Worm (Caenorhabditis elegans) whole organism, early embryonic: ENCODE data around the gene ifc-1.

Source experiments
- B0310.2 ChIP-seq: sonication (generic microtip); optimal IDR thresholded peaks from 2 replicates; lab custom pipeline; 2016; ENCODE audit warnings: mild to moderate bottlenecking, missing genetic modification characterization, missing compliant biosample characterization
- F13C5.2 ChIP-seq: sonication (generic microtip); optimal IDR thresholded peaks from 2 replicates; lab custom pipeline; 2017; ENCODE audit warnings: mild to moderate bottlenecking, missing genetic modification characterization, inconsistent platforms, missing compliant biosample characterization
- aly-1 ChIP-seq: sonication (generic microtip); optimal IDR thresholded peaks from 2 replicates; lab custom pipeline; 2016; ENCODE audit warnings: missing genetic modification characterization, missing compliant biosample characterization
- ama-1 ChIP-seq: fragments of 150-350 bp; optimal IDR thresholded peaks from 2 replicates; lab custom pipeline; 2014
- ceh-13 ChIP-seq: fragments of 200-800 bp; sonication (Bioruptor generic); optimal IDR thresholded peaks from 2 replicates; lab custom pipeline; 2018; ENCODE audit warnings: mild to moderate bottlenecking, missing genetic modification characterization, missing compliant biosample characterization
- ceh-36 ChIP-seq: sonication (generic microtip); optimal IDR thresholded peaks from 2 replicates; lab custom pipeline; 2016; ENCODE audit warnings: missing genetic modification characterization, inconsistent platforms, missing compliant biosample characterization
- ets-7 ChIP-seq: sonication (generic microtip); optimal IDR thresholded peaks from 2 replicates; lab custom pipeline; 2016; ENCODE audit warnings: missing genotype, missing genetic modification characterization, missing compliant biosample characterization
- flt-1 ChIP-seq: fragments of 200-800 bp; sonication (Bioruptor generic); IDR thresholded peaks from 2 replicates; pipeline ENCODE4 v1.3.6; 2022; ENCODE audit warnings: missing genetic modification characterization, missing compliant biosample characterization
- hmbx-1 ChIP-seq: sonication (generic microtip); optimal IDR thresholded peaks from 2 replicates; lab custom pipeline; 2016; ENCODE audit warnings: mild to moderate bottlenecking, missing genetic modification characterization, missing compliant biosample characterization
- hmg-4 ChIP-seq: fragments of 200-800 bp; sonication (Bioruptor generic); optimal IDR thresholded peaks from 2 replicates; lab custom pipeline; 2018; ENCODE audit warnings: mild to moderate bottlenecking, missing genetic modification characterization, missing compliant biosample characterization
- hnd-1 ChIP-seq: sonication (generic microtip); optimal IDR thresholded peaks from 2 replicates; lab custom pipeline; 2016; ENCODE audit warnings: missing genetic modification characterization, missing compliant biosample characterization
- pes-1 ChIP-seq: fragments of 200-800 bp; sonication (Bioruptor generic); IDR thresholded peaks from 2 replicates; pipeline ENCODE4 v1.3.6; 2022; ENCODE audit warnings: missing genetic modification reagents, missing genetic modification characterization, missing compliant biosample characterization
- scrt-1 ChIP-seq: fragments of 200-800 bp; sonication (Bioruptor generic); IDR thresholded peaks from 2 replicates; pipeline ENCODE4 v1.3.6; 2022; ENCODE audit warnings: missing genetic modification characterization, missing compliant biosample characterization
- sea-1 ChIP-seq: fragments of 200-800 bp; sonication (Bioruptor generic); conservative IDR thresholded peaks from 2 replicates; pipeline ENCODE4 v1.3.6; 2022; ENCODE audit warnings: missing genetic modification characterization, missing compliant biosample characterization
- tbx-11 ChIP-seq: fragments of 200-800 bp; sonication (Bioruptor generic); IDR thresholded peaks from 2 replicates; pipeline ENCODE4 v1.3.6; 2022; ENCODE audit warnings: missing genetic modification characterization, missing compliant biosample characterization
- tbx-37 ChIP-seq: fragments of 200-800 bp; sonication (Bioruptor generic); conservative IDR thresholded peaks from 2 replicates; pipeline ENCODE4 v1.3.6; 2022; ENCODE audit warnings: missing genetic modification reagents, missing genetic modification characterization, missing compliant biosample characterization
- tra-4 ChIP-seq: sonication (generic microtip); optimal IDR thresholded peaks from 2 replicates; lab custom pipeline; 2017; ENCODE audit warnings: missing genetic modification characterization, missing compliant biosample characterization

Gene ifc-1

ce11 chrV:2855473-2855872 lies 25.7 kb upstream of the ifc-1 start, which contains the start of gene srj-57:
Gene srj-57 (minus strand): TSS chrV:2855573.
- TF ChIP-seq ets-7 (tag; lab: Kevin White, UChicago) (no peak), hmbx-1 (tag; lab: Kevin White, UChicago) (no peak), ceh-36 (tag; lab: Kevin White, UChicago) (no peak), pes-1 (GFP tag; lab: Robert Waterston, UW) (no peak), ceh-13 (GFP tag; lab: Kevin White, UChicago) (no peak), F13C5.2 (tag; lab: Kevin White, UChicago) (no peak), ama-1 (lab: Kevin White, UChicago) (no peak), tbx-37 (GFP tag; lab: Robert Waterston, UW) (no peak), B0310.2 (tag; lab: Kevin White, UChicago) (no peak), aly-1 (tag; lab: Kevin White, UChicago) (no peak), hmg-4 (GFP tag; lab: Kevin White, UChicago) (no peak), tbx-11 (GFP tag; lab: Robert Waterston, UW) (no peak), hnd-1 (tag; lab: Kevin White, UChicago) (no peak), sea-1 (no peak), tra-4 (tag; lab: Kevin White, UChicago) (no peak), scrt-1 (GFP tag; lab: Robert Waterston, UW) (no peak), flt-1 (GFP tag; lab: Robert Waterston, UW) (no peak)

- TF ChIP-seq hnd-1 (tag; lab: Kevin White, UChicago) (no peak), sea-1 (no peak), B0310.2 (tag; lab: Kevin White, UChicago) (no peak), F13C5.2 (tag; lab: Kevin White, UChicago) (no peak), hmg-4 (GFP tag; lab: Kevin White, UChicago) (no peak), ceh-13 (GFP tag; lab: Kevin White, UChicago) (no peak), ets-7 (tag; lab: Kevin White, UChicago) (no peak), tbx-37 (GFP tag; lab: Robert Waterston, UW) (no peak), scrt-1 (GFP tag; lab: Robert Waterston, UW) (no peak), hmbx-1 (tag; lab: Kevin White, UChicago) (no peak), pes-1 (GFP tag; lab: Robert Waterston, UW) (no peak), tbx-11 (GFP tag; lab: Robert Waterston, UW) (no peak), tra-4 (tag; lab: Kevin White, UChicago) (no peak), aly-1 (tag; lab: Kevin White, UChicago) (no peak), ceh-36 (tag; lab: Kevin White, UChicago) (no peak), ama-1 (lab: Kevin White, UChicago) (no peak), flt-1 (GFP tag; lab: Robert Waterston, UW) (no peak)
Measured at ce11 chrV:2857842-2858241, 23.4 kb upstream of the ifc-1 start, which contains the start of gene srj-55. Gene srj-55 (minus strand): TSS chrV:2857942.

- TF ChIP-seq B0310.2 (tag; lab: Kevin White, UChicago) (no peak), ceh-13 (GFP tag; lab: Kevin White, UChicago) (no peak), flt-1 (GFP tag; lab: Robert Waterston, UW) (no peak), scrt-1 (GFP tag; lab: Robert Waterston, UW) (no peak), F13C5.2 (tag; lab: Kevin White, UChicago) (no peak), ama-1 (lab: Kevin White, UChicago) (no peak), tbx-11 (GFP tag; lab: Robert Waterston, UW) (no peak), ets-7 (tag; lab: Kevin White, UChicago) (no peak), hnd-1 (tag; lab: Kevin White, UChicago) (no peak), tbx-37 (GFP tag; lab: Robert Waterston, UW) (no peak), pes-1 (GFP tag; lab: Robert Waterston, UW) (no peak)
Measured at ce11 chrV:2859738-2860137, 21.5 kb upstream of the ifc-1 start, which contains the start of gene srj-54. Gene srj-54 (minus strand): TSS chrV:2859838.

- no peak for TF ChIP-seq tbx-37 (GFP tag; lab: Robert Waterston, UW)
Measured at ce11 chrV:2861505-2861904, 19.7 kb upstream of the ifc-1 start, which contains the start of gene srh-270. Gene srh-270 (minus strand): TSS chrV:2861605.

ce11 chrV:2863033-2863432 lies 18.2 kb upstream of the ifc-1 start, which contains the start of gene srh-272:
Gene srh-272 (plus strand): TSS chrV:2863333.
- no peak for TF ChIP-seq pes-1 (GFP tag; lab: Robert Waterston, UW)
- no peak for TF ChIP-seq ceh-13 (GFP tag; lab: Kevin White, UChicago)
- no peak for TF ChIP-seq ceh-36 (tag; lab: Kevin White, UChicago)
- TF ChIP-seq hmg-4 (GFP tag; lab: Kevin White, UChicago), result no peak
- TF ChIP-seq tra-4 (tag; lab: Kevin White, UChicago), result no peak
- TF ChIP-seq flt-1 (GFP tag; lab: Robert Waterston, UW), result no peak
- TF ChIP-seq tbx-11 (GFP tag; lab: Robert Waterston, UW), result no peak
- no peak for TF ChIP-seq hmbx-1 (tag; lab: Kevin White, UChicago)
- no peak for TF ChIP-seq scrt-1 (GFP tag; lab: Robert Waterston, UW)
- TF ChIP-seq F13C5.2 (tag; lab: Kevin White, UChicago), result no peak

- TF ChIP-seq hnd-1 (tag; lab: Kevin White, UChicago) (no peak), sea-1 (no peak), ama-1 (lab: Kevin White, UChicago) (no peak), hmbx-1 (tag; lab: Kevin White, UChicago) (no peak), pes-1 (GFP tag; lab: Robert Waterston, UW) (no peak), ceh-36 (tag; lab: Kevin White, UChicago) (no peak), B0310.2 (tag; lab: Kevin White, UChicago) (no peak), tbx-11 (GFP tag; lab: Robert Waterston, UW) (no peak), hmg-4 (GFP tag; lab: Kevin White, UChicago) (no peak), F13C5.2 (tag; lab: Kevin White, UChicago) (no peak), flt-1 (GFP tag; lab: Robert Waterston, UW) (no peak), scrt-1 (GFP tag; lab: Robert Waterston, UW) (no peak)
Measured at ce11 chrV:2864899-2865298, 16.3 kb upstream of the ifc-1 start, which contains the start of gene srh-240. Gene srh-240 (plus strand): TSS chrV:2865199.

- no peak for TF ChIP-seq tbx-37 (GFP tag; lab: Robert Waterston, UW)
- TF ChIP-seq B0310.2 (tag; lab: Kevin White, UChicago), result no peak
- TF ChIP-seq scrt-1 (GFP tag; lab: Robert Waterston, UW), result no peak
- no peak for TF ChIP-seq ama-1 (lab: Kevin White, UChicago)
- no peak for TF ChIP-seq sea-1
- TF ChIP-seq ets-7 (tag; lab: Kevin White, UChicago), result no peak
- TF ChIP-seq hnd-1 (tag; lab: Kevin White, UChicago), result no peak
- no peak for TF ChIP-seq ceh-36 (tag; lab: Kevin White, UChicago)
- TF ChIP-seq pes-1 (GFP tag; lab: Robert Waterston, UW), result no peak
- TF ChIP-seq hmg-4 (GFP tag; lab: Kevin White, UChicago), result no peak
- TF ChIP-seq ceh-13 (GFP tag; lab: Kevin White, UChicago), result no peak
- TF ChIP-seq F13C5.2 (tag; lab: Kevin White, UChicago), result no peak
- TF ChIP-seq aly-1 (tag; lab: Kevin White, UChicago), result no peak
- TF ChIP-seq tra-4 (tag; lab: Kevin White, UChicago), result no peak
Measured at ce11 chrV:2869503-2869902, 11.7 kb upstream of the ifc-1 start, which contains the start of gene srh-241. Gene srh-241 (minus strand): TSS chrV:2869603.
